Worm (Caenorhabditis elegans) whole organism, L4/young adult: ENCODE measurements around the gene srv-17.

ENCODE experiments used
- W03F9.2 ChIP-seq: fragments of 150-350 bp; optimal IDR thresholded peaks from 2 replicates; lab custom pipeline; 2014; ENCODE audit warnings: missing biosample characterization, missing genetic modification characterization
- dao-5 ChIP-seq: sonication (generic microtip); optimal IDR thresholded peaks from 2 replicates; lab custom pipeline; 2016; ENCODE audit warnings: missing genotype, missing genetic modification characterization, moderate library complexity, missing compliant biosample characterization
- him-1 ChIP-seq: sonication (generic microtip); optimal IDR thresholded peaks from 2 replicates; lab custom pipeline; 2016; ENCODE audit warnings: missing genotype, missing genetic modification reagents, missing genetic modification characterization, missing compliant biosample characterization

The srv-17 gene

DNA sequence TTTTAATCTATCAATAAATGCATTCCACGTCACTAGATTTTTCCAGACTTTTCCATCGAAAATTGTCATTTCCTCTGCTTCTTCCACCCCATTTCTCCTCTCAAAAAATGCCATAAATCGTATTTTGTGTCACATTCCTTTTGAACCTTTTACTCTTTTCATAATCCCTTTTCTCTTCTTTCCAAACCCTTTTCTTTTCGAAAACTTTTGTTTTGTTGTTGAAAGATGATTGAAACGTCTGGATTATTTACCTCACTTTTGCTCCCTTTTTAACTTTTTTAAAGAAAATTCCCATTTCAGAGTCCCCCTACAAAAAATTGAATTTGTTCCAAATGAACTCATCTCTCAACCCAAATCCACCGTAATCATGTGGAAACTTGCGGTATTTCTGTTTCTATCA, 30.8 kb downstream of the srv-17 start, which contains the start of gene C06E7.2:
Gene C06E7.2, plus strand, starts transcription at position 301 of the 400 bp plus-strand sequence.
- TF ChIP-seq him-1 (tag; lab: Kevin White, UChicago) = no peak
- TF ChIP-seq W03F9.2 (tag; lab: Kevin White, UChicago) = no peak
- TF ChIP-seq dao-5 (tag; lab: Kevin White, UChicago) = no peak

DNA sequence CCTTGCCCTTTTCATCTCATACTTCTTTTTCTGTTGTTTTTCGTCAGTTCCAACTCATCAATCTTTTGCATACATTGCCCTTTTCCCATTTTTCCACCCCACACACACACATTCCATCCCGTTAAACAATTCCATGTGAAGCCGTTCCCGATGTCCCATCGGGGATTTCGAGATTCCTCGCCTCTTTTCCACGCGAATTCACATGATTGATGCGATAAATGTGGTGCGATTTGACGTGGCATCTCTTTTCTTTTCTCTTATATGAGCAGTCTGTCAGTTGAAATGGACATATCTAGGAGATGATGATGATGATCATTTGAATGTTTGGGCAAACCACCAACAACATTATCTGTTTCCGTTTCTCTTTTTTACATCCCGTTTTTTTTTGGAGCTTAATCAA, 35.8 kb downstream of the srv-17 start:
- TF ChIP-seq dao-5 (tag; lab: Kevin White, UChicago) = no peak
- no peak for TF ChIP-seq him-1 (tag; lab: Kevin White, UChicago)
- no peak for TF ChIP-seq W03F9.2 (tag; lab: Kevin White, UChicago)

DNA sequence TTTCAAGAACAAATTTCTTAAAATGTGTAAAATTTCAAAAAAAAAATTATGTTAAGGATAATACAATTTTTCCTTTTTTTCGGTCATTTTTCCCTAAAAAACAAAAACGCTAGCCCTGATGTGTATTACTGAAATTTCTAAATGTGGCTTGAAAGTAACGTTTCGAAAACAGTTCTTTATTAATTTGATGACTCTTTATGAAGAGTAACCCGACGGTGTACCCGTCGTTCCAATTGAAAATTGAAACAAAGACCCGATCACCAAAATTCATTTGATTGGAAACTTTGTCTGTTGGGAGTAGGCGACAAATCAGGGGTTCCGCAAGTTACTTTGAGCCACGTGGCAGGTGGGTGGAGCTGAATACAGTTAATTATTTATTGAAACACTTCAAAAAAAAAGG, 37.2 kb downstream of the srv-17 start:
- TF ChIP-seq W03F9.2 (tag; lab: Kevin White, UChicago) = no peak
- TF ChIP-seq dao-5 (tag; lab: Kevin White, UChicago) = no peak
- TF ChIP-seq him-1 (tag; lab: Kevin White, UChicago) = no peak

DNA sequence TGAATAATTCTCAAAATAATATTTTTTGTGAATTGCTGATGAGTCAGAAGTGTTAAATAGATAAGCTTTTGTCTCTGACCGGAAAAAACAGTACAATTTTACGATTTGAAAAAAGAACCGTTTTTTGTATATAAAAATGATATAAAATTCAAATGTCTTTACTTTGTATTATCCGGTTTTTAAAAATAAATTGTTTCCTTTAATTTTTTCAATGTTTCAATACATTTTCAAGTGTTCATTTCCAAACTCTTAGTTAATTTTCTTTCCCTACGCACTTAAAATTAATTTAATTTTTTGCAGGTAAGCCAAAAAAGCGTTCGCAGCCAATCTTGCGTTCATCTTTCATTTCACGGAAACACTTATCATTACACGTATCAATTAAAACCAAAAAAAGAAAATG, 45.5 kb downstream of the srv-17 start, which contains the start of gene egal-1:
Gene egal-1, plus strand, starts transcription at position 301 of the 400 bp plus-strand sequence.
- TF ChIP-seq dao-5 (tag; lab: Kevin White, UChicago) (no peak), W03F9.2 (tag; lab: Kevin White, UChicago) (no peak), him-1 (tag; lab: Kevin White, UChicago) (no peak)

DNA sequence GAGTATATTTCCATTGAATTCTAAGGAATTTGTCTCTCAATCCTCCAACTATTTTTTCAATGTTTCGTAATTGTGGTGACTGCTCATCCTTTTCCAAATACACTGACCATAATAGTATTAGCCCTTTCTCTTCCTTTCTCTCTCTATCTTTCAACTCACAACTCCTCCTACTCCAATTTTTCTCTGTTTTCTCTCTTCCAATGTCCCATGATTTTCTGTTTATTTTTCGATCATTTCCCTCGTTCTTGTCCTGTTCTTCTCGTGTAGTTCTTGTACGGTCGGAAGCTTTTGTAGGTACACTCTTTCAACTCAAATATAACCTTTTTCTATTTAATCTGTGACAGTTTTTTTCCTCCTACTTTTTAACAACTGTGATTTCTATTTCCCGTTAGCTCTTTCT, 48.0 kb downstream of the srv-17 start:
- no peak for TF ChIP-seq W03F9.2 (tag; lab: Kevin White, UChicago)
- no peak for TF ChIP-seq him-1 (tag; lab: Kevin White, UChicago)
- TF ChIP-seq dao-5 (tag; lab: Kevin White, UChicago) = no peak

DNA sequence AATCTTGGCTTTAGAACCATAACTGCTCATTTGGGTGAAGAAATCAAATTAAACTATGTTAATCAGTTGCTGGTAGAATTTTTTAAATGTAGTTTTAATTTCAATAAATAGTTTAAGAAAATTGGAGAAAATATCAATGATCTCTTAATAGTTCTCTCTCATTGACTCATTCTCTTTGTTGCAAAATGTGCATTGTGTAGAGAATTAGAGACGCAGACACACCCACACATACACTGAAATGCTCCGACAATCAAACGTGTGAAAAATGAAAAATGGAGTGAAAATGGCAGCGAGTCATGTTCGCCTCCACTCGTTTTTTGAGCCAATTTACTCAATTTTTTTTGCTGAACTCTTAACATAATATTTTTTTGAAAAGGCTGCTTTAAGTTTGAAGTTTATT, 49.0 kb downstream of the srv-17 start:
- TF ChIP-seq dao-5 (tag; lab: Kevin White, UChicago) (no peak), W03F9.2 (tag; lab: Kevin White, UChicago) (no peak), him-1 (tag; lab: Kevin White, UChicago) (no peak)

DNA sequence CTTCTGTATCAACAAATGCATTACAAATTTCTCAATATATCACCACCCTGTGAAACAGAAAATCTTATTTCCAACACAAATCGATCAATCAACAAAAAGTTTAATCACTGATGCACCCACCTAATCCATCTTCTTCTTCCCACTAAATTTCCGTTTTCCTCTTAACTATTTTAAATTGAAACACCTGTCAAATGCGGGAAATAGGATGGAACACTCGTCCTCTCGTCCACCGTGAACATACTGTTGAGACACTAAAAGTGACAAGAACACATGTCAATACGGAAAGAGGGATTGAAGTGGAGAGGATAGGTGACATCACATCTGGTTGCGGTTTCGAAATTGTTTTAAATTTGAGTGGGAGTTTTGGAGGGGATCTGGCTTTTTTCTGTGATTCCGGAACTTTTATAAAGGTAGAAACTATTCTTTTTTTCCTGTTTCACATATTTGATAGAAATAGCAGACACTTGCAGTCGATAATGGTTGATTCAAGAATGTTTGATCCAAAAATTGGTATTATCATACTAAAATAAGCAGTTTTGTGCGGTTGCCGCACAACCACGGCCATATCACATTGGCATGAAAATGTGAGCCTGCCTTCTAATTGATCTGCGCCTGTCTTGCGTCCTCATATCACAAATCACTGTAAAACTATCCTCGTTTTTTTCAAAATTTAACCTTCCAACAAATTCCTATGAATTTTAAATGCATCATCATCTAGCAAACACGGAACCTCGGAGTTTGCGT, 49.7 kb downstream of the srv-17 start:
- TF ChIP-seq dao-5 (tag; lab: Kevin White, UChicago) (no peak), W03F9.2 (tag; lab: Kevin White, UChicago) (no peak), him-1 (tag; lab: Kevin White, UChicago) (no peak)
